Fruit fly (Drosophila melanogaster) whole organism, adult: Measurements from ENCODE around the gene dUTPase.

ENCODE experiments used
- CG11617 ChIP-seq: fragments of 200-800 bp; sonication (Bioruptor generic); optimal IDR thresholded peaks from 2 replicates; lab custom pipeline; 2017; ENCODE audit warnings: mild to moderate bottlenecking, missing biosample characterization, missing genetic modification reagents, missing genetic modification characterization
- CG1620 ChIP-seq: fragments of 200-800 bp; sonication (Bioruptor generic); optimal IDR thresholded peaks from 2 replicates; lab custom pipeline; 2016; ENCODE audit warnings: missing biosample characterization, missing genetic modification characterization
- CG5204 ChIP-seq: fragments of 200-800 bp; sonication (Bioruptor generic); optimal IDR thresholded peaks from 2 replicates; lab custom pipeline; 2016; ENCODE audit warnings: missing biosample characterization, missing genetic modification characterization
- CG7101 ChIP-seq: fragments of 200-800 bp; sonication (Bioruptor generic); optimal IDR thresholded peaks from 2 replicates; lab custom pipeline; 2018; ENCODE audit warnings: missing biosample characterization, mild to moderate bottlenecking, missing genetic modification characterization, moderate library complexity
- Clk ChIP-seq: fragments of 200-800 bp; sonication (Bioruptor generic); optimal IDR thresholded peaks from 2 replicates; lab custom pipeline; 2017; ENCODE audit warnings: missing biosample characterization, missing genetic modification characterization

DNA sequence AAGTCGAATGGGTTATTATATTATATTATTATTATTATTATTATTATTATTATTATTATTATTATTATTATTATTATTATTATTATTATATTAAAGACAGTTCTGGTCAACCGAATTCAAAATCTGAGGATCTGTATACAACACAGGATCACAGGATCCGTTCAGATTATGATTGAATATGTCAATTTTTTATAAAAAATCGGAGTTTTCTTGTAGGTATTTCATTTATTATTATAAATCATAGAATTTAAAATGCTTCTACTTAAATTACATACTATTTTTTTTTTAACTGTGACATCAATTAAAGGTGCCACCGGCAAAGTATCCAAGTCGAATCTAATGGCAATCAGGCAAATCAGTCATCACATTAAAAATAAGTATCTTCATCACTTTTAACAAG is 5.6 kb downstream of the dUTPase start, which contains the start of gene CG14913:
- TF ChIP-seq CG1620 (GFP tag; lab: Kevin White, UChicago) (no peak), CG11617 (GFP tag; lab: Kevin White, UChicago) (no peak), CG7101 (tag; lab: Kevin White, UChicago) (no peak), Clk (GFP tag; lab: Kevin White, UChicago) (no peak), CG5204 (GFP tag; lab: Kevin White, UChicago) (no peak)
